Worm (Caenorhabditis elegans) whole organism, L3 larva: Measurements from ENCODE around the gene C14C6.3.

ENCODE experiments used
- daf-12 ChIP-seq: fragments of 150-350 bp; optimal IDR thresholded peaks from 2 replicates; lab custom pipeline; 2014; ENCODE audit warnings: missing biosample characterization, missing genetic modification reagents, missing genetic modification characterization
- elt-2 ChIP-seq: sonication (generic microtip); optimal IDR thresholded peaks from 2 replicates; lab custom pipeline; 2016; ENCODE audit warnings: missing genetic modification reagents, mild to moderate bottlenecking, missing genetic modification characterization, missing compliant biosample characterization
- nhr-28 ChIP-seq: fragments of 150-350 bp; optimal IDR thresholded peaks from 2 replicates; lab custom pipeline; 2014; ENCODE audit warnings: missing biosample characterization, missing genetic modification characterization
- zag-1 ChIP-seq: fragments of 150-350 bp; optimal IDR thresholded peaks from 2 replicates; lab custom pipeline; 2014; ENCODE audit warnings: missing biosample characterization, missing genetic modification characterization

DNA sequence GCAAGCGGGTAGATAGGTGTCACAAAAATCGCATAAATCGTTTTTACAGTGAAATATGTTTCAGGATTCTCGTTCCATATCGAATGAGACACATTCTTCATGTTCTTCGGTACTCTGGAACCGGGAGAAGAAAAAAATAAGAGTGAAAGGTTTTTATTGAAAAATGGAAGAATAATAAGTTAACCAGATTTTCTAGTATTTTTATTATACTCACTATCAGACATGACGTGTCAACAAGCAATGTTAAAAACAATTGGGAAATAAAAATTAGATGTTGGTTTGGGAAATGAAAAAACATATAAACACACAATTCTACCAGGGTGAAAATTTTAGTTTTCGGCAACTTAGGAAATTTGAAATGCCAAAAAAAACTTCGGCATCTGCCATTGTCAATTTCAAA is 30.8 kb upstream of the C14C6.3 start, which contains the start of gene srh-37:
- TF ChIP-seq nhr-28 (tag; lab: Kevin White, UChicago) = no peak
- TF ChIP-seq elt-2 (tag; lab: Kevin White, UChicago) = no peak
- no peak for TF ChIP-seq daf-12 (tag; lab: Kevin White, UChicago)
- TF ChIP-seq zag-1 (tag; lab: Kevin White, UChicago) = no peak
